Worm (Caenorhabditis elegans) whole organism, mixed stage, embryonic: ENCODE data around the gene C17F4.8.

Experiments used
- blmp-1 ChIP-seq: fragments of 150-350 bp; optimal IDR thresholded peaks from 2 replicates; lab custom pipeline; 2014; ENCODE audit warnings: missing biosample characterization, missing genetic modification characterization
- elt-3 ChIP-seq: fragments of 150-350 bp; optimal IDR thresholded peaks from 2 replicates; lab custom pipeline; 2014; ENCODE audit warnings: missing biosample characterization, missing genetic modification characterization
- lin-13 ChIP-seq: fragments of 150-350 bp; optimal IDR thresholded peaks from 2 replicates; lab custom pipeline; 2014; ENCODE audit warnings: missing biosample characterization, missing genetic modification characterization
- mep-1 ChIP-seq: fragments of 150-350 bp; optimal IDR thresholded peaks from 2 replicates; lab custom pipeline; 2017; ENCODE audit warnings: missing biosample characterization, missing genetic modification reagents, missing genetic modification characterization, inconsistent platforms
- nhr-2 ChIP-seq: fragments of 150-350 bp; optimal IDR thresholded peaks from 2 replicates; lab custom pipeline; 2014; ENCODE audit warnings: missing biosample characterization, missing genetic modification characterization
- nhr-237 ChIP-seq: fragments of 150-350 bp; optimal IDR thresholded peaks from 2 replicates; lab custom pipeline; 2014; ENCODE audit warnings: missing biosample characterization, missing genetic modification characterization
- snpc-4 ChIP-seq: fragments of 150-350 bp; optimal IDR thresholded peaks from 2 replicates; lab custom pipeline; 2014; ENCODE audit warnings: missing biosample characterization, missing genetic modification characterization
- unc-120 ChIP-seq: sonication (generic microtip); optimal IDR thresholded peaks from 2 replicates; lab custom pipeline; 2017; ENCODE audit warnings: missing genetic modification characterization, missing compliant biosample characterization; ENCODE audit not compliant: poor library complexity, severe bottlenecking
- unc-62 ChIP-seq: fragments of 150-350 bp; optimal IDR thresholded peaks from 2 replicates; lab custom pipeline; 2014; ENCODE audit warnings: missing biosample characterization, missing genetic modification reagents, missing genetic modification characterization
- ztf-11 ChIP-seq: fragments of 150-350 bp; optimal IDR thresholded peaks from 2 replicates; lab custom pipeline; 2014; ENCODE audit warnings: missing biosample characterization, missing genetic modification characterization

DNA sequence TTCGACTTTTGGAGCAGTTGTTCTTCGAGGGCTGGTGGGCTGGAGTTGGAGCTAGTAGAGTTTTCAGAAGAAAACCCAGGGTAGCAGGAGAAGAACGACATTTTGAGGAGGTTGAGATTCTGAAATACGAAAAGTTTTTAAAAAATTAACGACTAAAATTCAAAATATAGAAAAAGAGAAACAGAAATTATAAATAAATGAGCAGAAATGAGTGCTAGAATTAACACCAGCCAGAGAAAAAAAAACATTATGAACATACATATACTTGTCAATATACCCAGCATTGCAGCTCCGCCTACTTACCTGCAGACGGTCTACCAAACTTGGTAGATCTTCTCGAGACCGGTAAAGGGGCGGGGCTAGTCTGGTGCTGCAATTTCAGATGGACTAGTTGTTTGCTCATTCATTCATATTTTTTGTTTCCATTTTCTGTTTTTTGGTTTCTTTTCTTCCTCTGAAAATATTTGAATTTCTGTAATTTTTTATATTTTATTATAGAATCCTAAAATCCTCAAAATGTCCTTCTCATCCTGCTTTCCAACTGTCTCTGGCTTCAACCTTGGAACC is 28.1 kb downstream of the C17F4.8 start, which contains the start of the genes ZC239.20 and ZC239.21:
- no peak for TF ChIP-seq snpc-4 (tag; lab: Kevin White, UChicago)
- TF ChIP-seq blmp-1 (tag; lab: Kevin White, UChicago): no peak
- TF ChIP-seq nhr-237 (tag; lab: Kevin White, UChicago): no peak
- no peak for TF ChIP-seq nhr-2
- TF ChIP-seq unc-62 (GFP tag; lab: Kevin White, UChicago): no peak
- no peak for TF ChIP-seq unc-120 (tag; lab: Kevin White, UChicago)
- no peak for TF ChIP-seq mep-1 (tag; lab: Kevin White, UChicago)
- TF ChIP-seq lin-13 (tag; lab: Kevin White, UChicago): no peak
- TF ChIP-seq elt-3 (tag; lab: Kevin White, UChicago): no peak
- no peak for TF ChIP-seq ztf-11 (tag; lab: Kevin White, UChicago)
